Worm (Caenorhabditis elegans): ENCODE results near the gene fbxa-107.

DNA sequence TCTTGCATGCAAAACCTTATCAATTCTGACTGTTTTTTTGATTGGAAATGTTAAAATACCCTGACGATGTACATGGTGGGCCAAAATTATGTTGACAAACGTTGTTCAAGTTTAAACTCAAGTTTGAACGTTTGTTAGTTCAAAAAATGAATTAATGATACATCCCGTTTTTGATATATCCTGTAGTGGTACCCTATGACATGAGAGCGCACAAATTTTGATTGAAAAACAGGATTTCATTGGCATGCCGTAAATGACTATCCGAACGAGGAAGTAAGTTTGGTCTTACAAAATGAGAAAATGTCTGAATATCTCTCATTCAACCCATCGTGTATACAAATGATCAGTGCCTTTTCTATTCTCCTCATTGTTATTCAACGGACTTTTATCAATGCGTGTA lies 17.4 kb downstream of the fbxa-107 start, which contains the start of gene Y37H2A.11:
- TF ChIP-seq tab-1 (GFP tag; IDR thresholded peaks at IDR 0.05): no peak
- TF ChIP-seq flt-1 (GFP tag; IDR thresholded peaks at IDR 0.05): no peak
- no peak for TF ChIP-seq med-1 (GFP tag; optimal IDR thresholded peaks at IDR 0.05; ENCODE audit: insufficient read depth)
- no peak for TF ChIP-seq ztf-23 (GFP tag; IDR thresholded peaks at IDR 0.05)
- TF ChIP-seq ref-1 (GFP tag; conservative IDR thresholded peaks at IDR 0.05): no peak
- TF ChIP-seq ztf-29 (GFP tag; IDR thresholded peaks at IDR 0.05): no peak
- no peak for TF ChIP-seq cog-1 (tag; optimal IDR thresholded peaks at IDR 0.05)

Data from whole organism, midembryonic.